Worm (Caenorhabditis elegans): Measurements from ENCODE around the gene C01G6.2.
A peak's percentile ranks its signal among the peaks of the same experiment; 100 is the strongest.

The C01G6.2 gene

ce11 chrII:9266252-9266651, 603 bp upstream of the C01G6.2 start:
- TF ChIP-seq lin-1 (GFP tag; IDR thresholded peaks at IDR 0.05) = no peak

- TF ChIP-seq rbr-2 (tag; optimal IDR thresholded peaks at IDR 0.05) (no peak), unc-62 (GFP tag; optimal IDR thresholded peaks at IDR 0.05 in 1 of 2) (peak in 1 of 2 experiments; percentile 30), unc-62 (tag; optimal IDR thresholded peaks at IDR 0.05) (no peak)
These were observed 2.1 kb downstream of the C01G6.2 start for ce11 chrII:9268983-9269382.

ce11 chrII:9269588-9269987, 2.7 kb downstream of the C01G6.2 start, which contains the start of gene C01G6.3:
C01G6.3 (plus strand) TSS chrII:9269888.
- TF ChIP-seq ZK337.2 (GFP tag; IDR thresholded peaks at IDR 0.05) = no peak
- no peak for TF ChIP-seq hmg-1.1 (GFP tag; IDR thresholded peaks at IDR 0.05)
- no peak for TF ChIP-seq aly-2 (tag; optimal IDR thresholded peaks at IDR 0.05)
- TF ChIP-seq nhr-11 (tag; optimal IDR thresholded peaks at IDR 0.05) = no peak
- no peak for TF ChIP-seq daf-12 (tag; optimal IDR thresholded peaks at IDR 0.05)
- TF ChIP-seq ceh-44 (GFP tag; IDR thresholded peaks at IDR 0.05) = no peak
- no peak for TF ChIP-seq gei-8 (GFP tag; optimal IDR thresholded peaks at IDR 0.05)
- no peak for TF ChIP-seq pha-4 (GFP tag; IDR thresholded peaks at IDR 0.05)
- TF ChIP-seq pha-4 (tag; optimal IDR thresholded peaks at IDR 0.05) = no peak
- no peak for TF ChIP-seq nhr-76 (tag; optimal IDR thresholded peaks at IDR 0.05)
- TF ChIP-seq egl-43 (GFP tag; IDR thresholded peaks at IDR 0.05) = no peak
- no peak for TF ChIP-seq dpl-1 (GFP tag; optimal IDR thresholded peaks at IDR 0.05)
- TF ChIP-seq ceh-82 (tag; optimal IDR thresholded peaks at IDR 0.05) = no peak
- no peak for TF ChIP-seq nhr-102 (tag; optimal IDR thresholded peaks at IDR 0.05)

ce11 chrII:9271285-9271684, 4.4 kb downstream of the C01G6.2 start:
- TF ChIP-seq unc-62 (GFP tag; optimal IDR thresholded peaks at IDR 0.05 in 1 of 2) (peak in 1 of 2 experiments; percentile 92), unc-62 (tag; optimal IDR thresholded peaks at IDR 0.05) (no peak), zip-11 (GFP tag; IDR thresholded peaks at IDR 0.05) (no peak)

- TF ChIP-seq mdl-1 (tag; optimal IDR thresholded peaks at IDR 0.05) (no peak), aha-1 (tag) (peak; percentile 68)
These were observed 6.1 kb downstream of the C01G6.2 start, which contains the start of gene C01G6.4 for ce11 chrII:9272942-9273341. C01G6.4 (minus strand) TSS chrII:9273042.

- TF ChIP-seq nhr-48 (tag; optimal IDR thresholded peaks at IDR 0.05) (peak; percentile 79), dpl-1 (GFP tag; optimal IDR thresholded peaks at IDR 0.05) (peak; percentile 50), mxl-2 (GFP tag; conservative IDR thresholded peaks at IDR 0.05) (no peak), Y75B8A.6 (GFP tag; IDR thresholded peaks at IDR 0.05) (no peak), rbr-2 (tag; optimal IDR thresholded peaks at IDR 0.05) (peak; percentile 77), daf-16 (GFP tag; optimal IDR thresholded peaks at IDR 0.05) (peak; percentile 2 to 45), daf-16 (tag; optimal IDR thresholded peaks at IDR 0.05) (peak; percentile 70), gei-8 (GFP tag; optimal IDR thresholded peaks at IDR 0.05) (peak; percentile 49), zag-1 (tag; optimal IDR thresholded peaks at IDR 0.05) (no peak), egl-27 (tag; optimal IDR thresholded peaks at IDR 0.05) (no peak), T26A8.4 (GFP tag; IDR thresholded peaks at IDR 0.05) (peak; percentile 77), cey-2 (tag; optimal IDR thresholded peaks at IDR 0.05; ENCODE audit: borderline replicate concordance, insufficient read depth) (no peak), zfp-3 (GFP tag; conservative IDR thresholded peaks at IDR 0.05) (peak; percentile 53; the same call in 1 of the 2 replicates), dmd-8 (GFP tag; IDR thresholded peaks at IDR 0.05) (no peak), lin-1 (GFP tag; IDR thresholded peaks at IDR 0.05) (peak; percentile 83), ztf-7 (tag; optimal IDR thresholded peaks at IDR 0.05) (no peak), hlh-30 (tag; optimal IDR thresholded peaks at IDR 0.05; ENCODE audit: insufficient read depth) (peak; percentile 99), pqm-1 (tag; optimal IDR thresholded peaks at IDR 0.05) (peak; percentile 2), nhr-77 (tag; optimal IDR thresholded peaks at IDR 0.05) (peak; percentile 67), daf-19 (GFP tag; conservative IDR thresholded peaks at IDR 0.05) (no peak), fos-1 (tag; optimal IDR thresholded peaks at IDR 0.05) (no peak), nhr-10 (tag; optimal IDR thresholded peaks at IDR 0.05) (no peak), mxl-3 (GFP tag; optimal IDR thresholded peaks at IDR 0.05) (peak; percentile 74), D1046.2 (GFP tag; IDR thresholded peaks at IDR 0.05) (0 out of 2 replicates have a peak, but pooled peaks have one; percentile 35), dve-1 (tag; optimal IDR thresholded peaks at IDR 0.05; ENCODE audit: insufficient read depth) (peak; percentile 62), tag-97 (GFP tag; IDR thresholded peaks at IDR 0.05) (no peak), lir-3 (tag; optimal IDR thresholded peaks at IDR 0.05) (no peak)
These were observed 7.1 kb downstream of the C01G6.2 start for ce11 chrII:9273984-9274383.
